Worm (Caenorhabditis elegans) whole organism, L2 larva: Measurements from ENCODE around the gene rle-1.

ENCODE experiments used
- C34F6.9 ChIP-seq: fragments of 150-350 bp; optimal IDR thresholded peaks from 2 replicates; lab custom pipeline; 2014; ENCODE audit warnings: missing biosample characterization, missing genetic modification characterization
- F13H6.1 ChIP-seq: sonication (generic microtip); optimal IDR thresholded peaks from 2 replicates; lab custom pipeline; 2016; ENCODE audit warnings: missing genetic modification characterization, missing compliant biosample characterization
- R02D3.7 ChIP-seq: fragments of 150-350 bp; optimal IDR thresholded peaks from 2 replicates; lab custom pipeline; 2014; ENCODE audit warnings: missing biosample characterization, missing genetic modification characterization
- Y55F3AM.14 ChIP-seq: fragments of 200-800 bp; sonication (Bioruptor generic); optimal IDR thresholded peaks from 2 replicates; lab custom pipeline; 2018; ENCODE audit warnings: mild to moderate bottlenecking, missing genetic modification characterization, missing compliant biosample characterization
- ZK546.5 ChIP-seq: sonication (generic microtip); optimal IDR thresholded peaks from 2 replicates; lab custom pipeline; 2017; ENCODE audit warnings: missing biosample characterization, missing genetic modification characterization
- aly-2 ChIP-seq: fragments of 150-350 bp; optimal IDR thresholded peaks from 2 replicates; lab custom pipeline; 2014; ENCODE audit warnings: missing biosample characterization, missing genetic modification characterization
- ama-1 ChIP-seq: fragments of 150-350 bp; optimal IDR thresholded peaks from 2 replicates; lab custom pipeline; 2018; ENCODE audit warnings: inconsistent platforms
- ceh-82 ChIP-seq: fragments of 150-350 bp; optimal IDR thresholded peaks from 2 replicates; lab custom pipeline; 2014; ENCODE audit warnings: missing biosample characterization, missing genetic modification characterization
- egl-27 ChIP-seq: sonication (generic microtip); optimal IDR thresholded peaks from 3 replicates; lab custom pipeline; 2017; ENCODE audit warnings: missing biosample characterization, missing genetic modification reagents, missing genetic modification characterization
- elt-3 ChIP-seq: sonication (generic microtip); optimal IDR thresholded peaks from 2 replicates; lab custom pipeline; 2017; ENCODE audit warnings: missing biosample characterization, missing genetic modification characterization
- gmeb-1 ChIP-seq: fragments of 150-350 bp; optimal IDR thresholded peaks from 2 replicates; lab custom pipeline; 2014; ENCODE audit warnings: missing biosample characterization, missing genetic modification characterization
- lin-11 ChIP-seq: fragments of 150-350 bp; sonication (generic microtip); optimal IDR thresholded peaks from 2 replicates; lab custom pipeline; 2014; ENCODE audit warnings: missing biosample characterization, missing genetic modification characterization, inconsistent platforms, mixed read lengths
- lin-13 ChIP-seq: fragments of 150-350 bp; optimal IDR thresholded peaks from 2 replicates; lab custom pipeline; 2014; ENCODE audit warnings: missing biosample characterization, missing genetic modification reagents, missing genetic modification characterization
- lin-39 ChIP-seq: fragments of 150-350 bp; optimal IDR thresholded peaks from 2 replicates; lab custom pipeline; 2014; ENCODE audit warnings: missing biosample characterization, missing genetic modification reagents, missing genetic modification characterization
- lsy-2 ChIP-seq, 2 experiments: fragments of 150-350 bp in 1 of 2; sonication (generic microtip) in 1 of 2; optimal IDR thresholded peaks; 2 replicates each; lab custom pipeline; 2014 to 2017; ENCODE audit warnings: missing biosample characterization in 2 of 2, missing genetic modification characterization in 2 of 2
- mab-5 ChIP-seq: fragments of 150-350 bp; optimal IDR thresholded peaks from 2 replicates; lab custom pipeline; 2014; ENCODE audit warnings: missing biosample characterization, missing genetic modification characterization
- mdl-1 ChIP-seq, 2 experiments: fragments of 150-350 bp in 1 of 2; sonication (generic microtip) in 1 of 2; optimal IDR thresholded peaks; 2 replicates each; lab custom pipeline; 2017; ENCODE audit warnings: missing biosample characterization in 2 of 2, missing genetic modification characterization in 2 of 2
- nhr-10 ChIP-seq: sonication (generic microtip); optimal IDR thresholded peaks from 2 replicates; lab custom pipeline; 2017; ENCODE audit warnings: missing biosample characterization, missing genetic modification characterization
- nhr-11 ChIP-seq: fragments of 150-350 bp; optimal IDR thresholded peaks from 2 replicates; lab custom pipeline; 2014; ENCODE audit warnings: missing biosample characterization, missing genetic modification characterization
- nhr-129 ChIP-seq: fragments of 150-350 bp; optimal IDR thresholded peaks from 2 replicates; lab custom pipeline; 2014; ENCODE audit warnings: missing biosample characterization, missing genetic modification characterization
- nhr-23 ChIP-seq: fragments of 150-350 bp; optimal IDR thresholded peaks from 2 replicates; lab custom pipeline; 2014; ENCODE audit warnings: missing biosample characterization, missing genetic modification reagents, missing genetic modification characterization
- nhr-237 ChIP-seq: fragments of 150-350 bp; optimal IDR thresholded peaks from 2 replicates; lab custom pipeline; 2014; ENCODE audit warnings: missing biosample characterization, missing genetic modification characterization
- nhr-6 ChIP-seq: fragments of 150-350 bp; optimal IDR thresholded peaks from 2 replicates; lab custom pipeline; 2014; ENCODE audit warnings: missing biosample characterization, missing genetic modification characterization
- nhr-77 ChIP-seq: fragments of 150-350 bp; optimal IDR thresholded peaks from 2 replicates; lab custom pipeline; 2014; ENCODE audit warnings: missing biosample characterization, missing genetic modification characterization
- peb-1 ChIP-seq: fragments of 150-350 bp; optimal IDR thresholded peaks from 2 replicates; lab custom pipeline; 2014; ENCODE audit warnings: missing biosample characterization, missing genetic modification characterization
- sem-4 ChIP-seq: fragments of 150-350 bp; optimal IDR thresholded peaks from 2 replicates; lab custom pipeline; 2014; ENCODE audit warnings: missing biosample characterization, missing genetic modification reagents, missing genetic modification characterization
- skn-1 ChIP-seq: sonication (generic microtip); optimal IDR thresholded peaks from 2 replicates; lab custom pipeline; 2017; ENCODE audit warnings: missing biosample characterization, missing genetic modification characterization
- sma-9 ChIP-seq, 2 experiments: fragments of 150-350 bp in 1 of 2; sonication (generic microtip) in 1 of 2; optimal IDR thresholded peaks; 2 replicates each; lab custom pipeline; 2014 to 2016; ENCODE audit warnings: missing genetic modification characterization in 2 of 2, mild to moderate bottlenecking in 1 of 2, missing biosample characterization in 1 of 2, missing compliant biosample characterization in 1 of 2, missing genetic modification reagents in 1 of 2, moderate library complexity in 1 of 2
- unc-39 ChIP-seq: fragments of 150-350 bp; optimal IDR thresholded peaks from 2 replicates; lab custom pipeline; 2014; ENCODE audit warnings: missing biosample characterization, missing genetic modification characterization
- unc-55 ChIP-seq: fragments of 150-350 bp; sonication (generic microtip); optimal IDR thresholded peaks from 3 replicates; lab custom pipeline; 2014; ENCODE audit warnings: missing biosample characterization, missing genetic modification reagents, missing genetic modification characterization
- unc-62 ChIP-seq: fragments of 150-350 bp; optimal IDR thresholded peaks from 2 replicates; lab custom pipeline; 2014; ENCODE audit warnings: missing biosample characterization, missing genetic modification reagents, missing genetic modification characterization
- ztf-11 ChIP-seq: sonication (generic microtip); optimal IDR thresholded peaks from 2 replicates; lab custom pipeline; 2017; ENCODE audit warnings: missing biosample characterization, missing genetic modification characterization
- ztf-4 ChIP-seq: fragments of 150-350 bp; optimal IDR thresholded peaks from 2 replicates; lab custom pipeline; 2014; ENCODE audit warnings: missing biosample characterization, missing genetic modification characterization

rle-1 gene

ce11 chrIII:10935944-10936343, at the start of gene rle-1:
Gene rle-1, plus strand, starts transcription at chrIII:10936244.
- TF ChIP-seq nhr-23: no peak
- no peak for TF ChIP-seq nhr-10 (tag; lab: Kevin White, UChicago)
- TF ChIP-seq ztf-4 (tag; lab: Kevin White, UChicago): no peak
- no peak for TF ChIP-seq F13H6.1 (tag; lab: Kevin White, UChicago)
- TF ChIP-seq ztf-11 (tag; lab: Kevin White, UChicago): no peak
- TF ChIP-seq ZK546.5 (tag; lab: Kevin White, UChicago): no peak
- TF ChIP-seq mab-5 (tag; lab: Kevin White, UChicago): no peak
- TF ChIP-seq R02D3.7 (tag; lab: Kevin White, UChicago): no peak
- no peak for TF ChIP-seq nhr-11 (tag; lab: Kevin White, UChicago)
- no peak for TF ChIP-seq nhr-6 (tag; lab: Kevin White, UChicago)
- no peak for TF ChIP-seq skn-1 (tag; lab: Kevin White, UChicago)
- TF ChIP-seq nhr-77 (tag; lab: Kevin White, UChicago): no peak
- no peak for TF ChIP-seq mdl-1 (tag; optimal IDR thresholded peaks at IDR 0.05; lab: Kevin White, UChicago)
- no peak for TF ChIP-seq sem-4 (tag; lab: Kevin White, UChicago)

DNA sequence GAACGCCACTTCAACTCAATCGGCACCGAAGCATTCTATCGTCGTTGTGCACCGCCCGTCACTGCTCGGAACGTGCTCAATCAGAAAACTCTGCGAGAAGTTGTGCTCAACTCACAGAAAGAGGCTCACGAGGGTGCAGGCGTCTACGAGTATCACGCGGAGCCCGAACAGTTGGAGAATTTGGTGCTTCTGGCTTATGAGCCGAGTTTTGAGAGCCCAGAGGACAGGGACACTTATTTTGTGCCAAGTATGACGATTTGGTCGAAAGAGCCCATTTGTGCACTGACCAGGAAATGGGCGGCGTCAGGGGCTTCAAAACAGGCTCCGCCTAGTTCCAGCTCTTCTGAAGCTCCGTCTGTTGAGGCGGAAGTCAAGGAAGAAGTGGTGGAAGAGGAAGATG, 47.2 kb upstream of the rle-1 start:
- TF ChIP-seq gmeb-1 (tag; lab: Kevin White, UChicago) (no peak), ama-1 (no peak), lin-11 (tag; lab: Kevin White, UChicago) (no peak), aly-2 (tag; lab: Kevin White, UChicago) (no peak), nhr-6 (tag; lab: Kevin White, UChicago) (no peak), ceh-82 (tag; lab: Kevin White, UChicago) (no peak), egl-27 (tag; lab: Kevin White, UChicago) (no peak), nhr-77 (tag; lab: Kevin White, UChicago) (no peak), Y55F3AM.14 (GFP tag; lab: Kevin White, UChicago) (no peak), C34F6.9 (tag; lab: Kevin White, UChicago) (no peak), mab-5 (tag; lab: Kevin White, UChicago) (no peak), sem-4 (tag; lab: Kevin White, UChicago) (no peak), F13H6.1 (tag; lab: Kevin White, UChicago) (no peak), nhr-129 (no peak), sma-9 (GFP tag; optimal IDR thresholded peaks at IDR 0.05; lab: Kevin White, UChicago) (no peak), sma-9 (tag; optimal IDR thresholded peaks at IDR 0.05; lab: Kevin White, UChicago) (no peak), peb-1 (tag; lab: Kevin White, UChicago) (no peak)

- TF ChIP-seq elt-3: no peak
- TF ChIP-seq egl-27 (tag; lab: Kevin White, UChicago): no peak
- TF ChIP-seq lin-11 (tag; lab: Kevin White, UChicago): no peak
- TF ChIP-seq C34F6.9 (tag; lab: Kevin White, UChicago): no peak
These were observed 41.8 kb upstream of the rle-1 start, which contains the start of gene fbxb-87 for ce11 chrIII:10894220-10894619. Gene fbxb-87, plus strand, starts transcription at chrIII:10894520.

- peak; percentile 57 for TF ChIP-seq gmeb-1 (tag; lab: Kevin White, UChicago)
- no peak for TF ChIP-seq lin-39 (tag; lab: Kevin White, UChicago)
- peak; percentile 68 for TF ChIP-seq unc-55
- no peak for TF ChIP-seq unc-39 (tag; lab: Kevin White, UChicago)
- peak in 1 of 2 experiments; percentile 66 for TF ChIP-seq lsy-2 (tag; optimal IDR thresholded peaks at IDR 0.05; lab: Kevin White, UChicago)
- TF ChIP-seq lin-13 (GFP tag; lab: Kevin White, UChicago): peak; percentile 41
- peak; percentile 62 for TF ChIP-seq C34F6.9 (tag; lab: Kevin White, UChicago)
These were observed 40.1 kb upstream of the rle-1 start, which contains the start of gene com-1 for ce11 chrIII:10895817-10896413. Gene com-1, plus strand, starts transcription at chrIII:10896363.

ce11 chrIII:10902341-10902740, 33.7 kb upstream of the rle-1 start, which contains the start of gene unc-119:
Gene unc-119, plus strand, starts transcription at chrIII:10902641.
- TF ChIP-seq ama-1 (no peak), nhr-23 (no peak), lin-39 (tag; lab: Kevin White, UChicago) (no peak), sem-4 (tag; lab: Kevin White, UChicago) (no peak), nhr-237 (tag; lab: Kevin White, UChicago) (no peak), lsy-2 (tag; optimal IDR thresholded peaks at IDR 0.05; lab: Kevin White, UChicago) (no peak), unc-62 (no peak), elt-3 (no peak)
- TF ChIP-seq, all 48 proteins: peak for 0
